Fruit fly (Drosophila melanogaster): Measurements from ENCODE around the gene CG13887.

The CG13887 gene

DNA sequence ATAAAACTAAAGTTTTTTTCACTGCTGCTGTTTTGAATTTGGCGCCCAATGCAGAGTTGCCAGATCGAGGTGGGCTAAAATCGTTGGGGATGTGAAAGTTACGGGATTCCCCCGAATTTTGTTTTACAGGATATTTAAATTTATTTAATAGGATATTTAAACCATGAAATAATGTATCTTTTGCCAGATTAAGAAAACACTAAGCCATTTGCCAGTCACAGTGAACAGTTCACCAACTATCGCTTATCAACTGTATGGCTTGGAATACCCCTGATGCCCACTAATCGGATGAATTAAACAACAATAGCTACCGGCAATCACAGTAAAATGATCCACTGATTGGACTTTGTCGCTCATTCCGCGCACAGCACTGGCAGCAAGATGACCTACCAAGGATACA lies 13.4 kb downstream of the CG13887 start, which contains the start of gene Dci (continued):
- TF ChIP-seq CG12104 (GFP tag; optimal IDR thresholded peaks at IDR 0.05) (peak; percentile 48), sim (GFP tag; IDR thresholded peaks at IDR 0.05) (no peak), mirr (GFP tag; optimal IDR thresholded peaks at IDR 0.05) (no peak), CG10462 (GFP tag; optimal IDR thresholded peaks at IDR 0.05) (peak; percentile 39), CG6813 (GFP tag; optimal IDR thresholded peaks at IDR 0.05) (no peak), CG34224 (GFP tag; IDR thresholded peaks at IDR 0.05; ENCODE audit: partially characterized antibody) (peak; percentile 89), CG2129 (GFP tag; IDR thresholded peaks at IDR 0.05; ENCODE audit: partially characterized antibody) (peak; percentile 82), Stat92E (GFP tag; optimal IDR thresholded peaks at IDR 0.05) (no peak), BEAF-32 (GFP tag; optimal IDR thresholded peaks at IDR 0.05) (peak; percentile 88), oc (tag; optimal IDR thresholded peaks at IDR 0.05) (peak; percentile 59), CG8281 (tag; optimal IDR thresholded peaks at IDR 0.05) (no peak), CG17186 (GFP tag; optimal IDR thresholded peaks at IDR 0.05) (peak; percentile 29), CG8944 (GFP tag; optimal IDR thresholded peaks at IDR 0.05) (peak; percentile 54), vnd (GFP tag; IDR thresholded peaks at IDR 0.05; ENCODE audit: partially characterized antibody) (peak; percentile 74), cato (GFP tag; optimal IDR thresholded peaks at IDR 0.05; ENCODE audit: borderline replicate concordance) (peak; percentile 48), hkb (optimal IDR thresholded peaks at IDR 0.05) (peak; percentile 63), hkb (GFP tag; IDR thresholded peaks at IDR 0.05) (peak; percentile 74), Hey (tag; optimal IDR thresholded peaks at IDR 0.05) (no peak), sna (GFP tag; IDR thresholded peaks at IDR 0.05; ENCODE audit: partially characterized antibody) (peak; percentile 84), twi (tag; optimal IDR thresholded peaks at IDR 0.05) (no peak), ftz-f1 (GFP tag; optimal IDR thresholded peaks at IDR 0.05) (no peak), fd102C (GFP tag; optimal IDR thresholded peaks at IDR 0.05) (no peak), nerfin-1 (tag; optimal IDR thresholded peaks at IDR 0.05) (no peak), vvl (GFP tag; IDR thresholded peaks at IDR 0.05) (peak; percentile 82), Sox100B (GFP tag; optimal IDR thresholded peaks at IDR 0.05) (no peak), luna (GFP tag; optimal IDR thresholded peaks at IDR 0.05) (no peak), her (GFP tag; optimal IDR thresholded peaks at IDR 0.05) (peak; percentile 11), CG2202 (tag; optimal IDR thresholded peaks at IDR 0.05) (peak; percentile 14), crp (GFP tag; optimal IDR thresholded peaks at IDR 0.05) (peak in 1 of 2 experiments; percentile 7), CG2678 (tag; optimal IDR thresholded peaks at IDR 0.05) (no peak), CG12155 (GFP tag; optimal IDR thresholded peaks at IDR 0.05) (peak; percentile 72), CG7928 (GFP tag; optimal IDR thresholded peaks at IDR 0.05) (peak; percentile 32), sd (tag; optimal IDR thresholded peaks at IDR 0.05) (no peak), NfI (GFP tag; optimal IDR thresholded peaks at IDR 0.05) (peak; percentile 56), btn (GFP tag; optimal IDR thresholded peaks at IDR 0.05) (no peak), Side (GFP tag; optimal IDR thresholded peaks at IDR 0.05) (peak; percentile 29), sens (GFP tag) (peak; percentile 97), exex (tag; optimal IDR thresholded peaks at IDR 0.05) (no peak), lov (optimal IDR thresholded peaks at IDR 0.05) (no peak), lov (GFP tag; IDR thresholded peaks at IDR 0.05) (0 out of 3 replicates have a peak, but pooled peaks have one; percentile 12), Nf-YB (GFP tag; optimal IDR thresholded peaks at IDR 0.05) (no peak), Lim3 (GFP tag; IDR thresholded peaks at IDR 0.05) (no peak), gro (GFP tag; optimal IDR thresholded peaks at IDR 0.05) (no peak), TFAM (GFP tag; optimal IDR thresholded peaks at IDR 0.05) (no peak), CTCF (GFP tag; optimal IDR thresholded peaks at IDR 0.05) (peak; percentile 28), schlank (tag; optimal IDR thresholded peaks at IDR 0.05) (no peak), CG13296 (GFP tag; optimal IDR thresholded peaks at IDR 0.05) (no peak), CG9215 (GFP tag; IDR thresholded peaks at IDR 0.05) (peak; percentile 68), Trl (optimal IDR thresholded peaks at IDR 0.05) (no peak), Trl (GFP tag; optimal IDR thresholded peaks at IDR 0.05) (peak; percentile 73), Hr51 (GFP tag; optimal IDR thresholded peaks at IDR 0.05) (peak; percentile 53 to 71)
